Worm (Caenorhabditis elegans): Measurements from ENCODE around the gene dnj-10.
A peak's percentile ranks its signal among the peaks of the same experiment; 100 is the strongest.

Gene dnj-10

ce11 chrIII:8650235-8650817 lies 19.4 kb downstream of the dnj-10 start, which contains the start of gene flp-23 (continued):
- TF ChIP-seq madf-9 (GFP tag; conservative IDR thresholded peaks at IDR 0.05) (0 out of 2 replicates have a peak, but pooled peaks have one; percentile 27), daf-16 (GFP tag; optimal IDR thresholded peaks at IDR 0.05) (peak in 1 of 2 experiments; percentile 18), daf-16 (tag; optimal IDR thresholded peaks at IDR 0.05) (peak; percentile 26), dmd-6 (GFP tag; IDR thresholded peaks at IDR 0.05) (peak; percentile 26; the same call in 1 of the 2 replicates), F26F4.8 (GFP tag; conservative IDR thresholded peaks at IDR 0.05) (peak; percentile 68; the same call in 1 of the 2 replicates), F44E2.7 (GFP tag; IDR thresholded peaks at IDR 0.05) (no peak), lin-39 (tag; optimal IDR thresholded peaks at IDR 0.05) (no peak), vab-7 (GFP tag; IDR thresholded peaks at IDR 0.05) (peak; percentile 67; the same call in 1 of the 2 replicates), aha-1 (tag) (peak; percentile 98), mes-2 (tag; optimal IDR thresholded peaks at IDR 0.05; ENCODE audit: poor library complexity, severe bottlenecking) (peak; percentile 73), madf-5 (GFP tag; IDR thresholded peaks at IDR 0.05) (no peak), hlh-30 (tag; optimal IDR thresholded peaks at IDR 0.05; ENCODE audit: insufficient read depth) (peak; percentile 40), unc-130 (GFP tag; optimal IDR thresholded peaks at IDR 0.05) (peak; percentile 29), pha-4 (GFP tag; IDR thresholded peaks at IDR 0.05) (peak; percentile 52; the same call in 1 of the 2 replicates), pha-4 (tag; optimal IDR thresholded peaks at IDR 0.05) (no peak), attf-4 (tag; optimal IDR thresholded peaks at IDR 0.05) (no peak), F37D6.2 (tag; optimal IDR thresholded peaks at IDR 0.05) (peak; percentile 18), nhr-11 (tag; optimal IDR thresholded peaks at IDR 0.05) (no peak), mxl-2 (GFP tag; conservative IDR thresholded peaks at IDR 0.05) (no peak), ZK337.2 (GFP tag; IDR thresholded peaks at IDR 0.05) (no peak), gei-8 (GFP tag; optimal IDR thresholded peaks at IDR 0.05) (no peak), nhr-237 (tag; optimal IDR thresholded peaks at IDR 0.05) (no peak), arid-1 (GFP tag; conservative IDR thresholded peaks at IDR 0.05) (0 out of 2 replicates have a peak, but pooled peaks have one; percentile 40), nhr-6 (tag; optimal IDR thresholded peaks at IDR 0.05) (no peak), zfp-3 (GFP tag; conservative IDR thresholded peaks at IDR 0.05) (no peak), rbr-2 (tag; optimal IDR thresholded peaks at IDR 0.05) (peak; percentile 35), duxl-1 (tag; optimal IDR thresholded peaks at IDR 0.05; ENCODE audit: poor library complexity) (no peak), lin-1 (GFP tag; IDR thresholded peaks at IDR 0.05) (no peak)

DNA sequence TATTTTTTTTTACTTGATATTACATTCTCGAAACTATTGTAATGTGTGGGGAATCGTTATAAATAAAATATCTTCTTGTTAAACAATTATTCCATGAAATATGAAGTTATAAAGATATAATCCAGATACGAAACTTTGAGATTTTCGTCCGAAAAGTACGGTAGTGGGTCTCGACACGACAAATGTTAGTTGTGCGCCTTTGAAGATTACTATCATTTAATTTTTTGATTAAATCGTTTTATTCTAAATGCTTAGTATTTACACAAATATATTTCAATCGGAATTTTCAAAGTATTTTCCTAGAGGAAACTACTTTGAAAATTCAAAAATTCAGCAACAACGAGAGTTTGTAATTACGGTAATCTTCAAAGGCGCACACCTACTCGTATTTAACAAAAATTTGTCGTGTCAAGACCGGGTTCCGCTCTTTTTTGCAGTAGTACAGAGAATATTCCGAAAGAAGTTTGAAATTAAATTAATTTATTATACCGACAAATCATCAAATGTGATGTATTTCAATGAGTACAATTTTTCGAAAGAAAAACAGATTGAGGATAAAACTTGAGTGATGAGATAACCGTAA lies 21.2 kb downstream of the dnj-10 start:
- TF ChIP-seq T20F7.1 (GFP tag; optimal IDR thresholded peaks at IDR 0.05) (peak; percentile 23), zip-11 (GFP tag; IDR thresholded peaks at IDR 0.05) (no peak), tag-97 (GFP tag; IDR thresholded peaks at IDR 0.05) (no peak), dmd-6 (GFP tag; IDR thresholded peaks at IDR 0.05) (peak; percentile 13; the same call in 1 of the 2 replicates), ZK337.2 (GFP tag; IDR thresholded peaks at IDR 0.05) (no peak), mdt-29 (GFP tag; IDR thresholded peaks at IDR 0.05) (no peak), aha-1 (tag) (no peak), php-3 (GFP tag; IDR thresholded peaks at IDR 0.05) (no peak), hlh-11 (tag; optimal IDR thresholded peaks at IDR 0.05) (no peak), Y48G9A.11 (GFP tag; IDR thresholded peaks at IDR 0.05) (no peak), nhr-77 (tag; optimal IDR thresholded peaks at IDR 0.05) (peak; percentile 7), dmd-9 (GFP tag; IDR thresholded peaks at IDR 0.05) (no peak), ama-1 (optimal IDR thresholded peaks at IDR 0.05) (no peak), nhr-11 (tag; optimal IDR thresholded peaks at IDR 0.05) (no peak), Y75B8A.6 (GFP tag; IDR thresholded peaks at IDR 0.05) (0 out of 2 replicates have a peak, but pooled peaks have one; percentile 6), lir-3 (tag; optimal IDR thresholded peaks at IDR 0.05) (no peak), nhr-237 (tag; optimal IDR thresholded peaks at IDR 0.05) (no peak), lin-39 (tag; optimal IDR thresholded peaks at IDR 0.05) (no peak), lim-7 (GFP tag; IDR thresholded peaks at IDR 0.05) (no peak), ZK546.5 (tag; optimal IDR thresholded peaks at IDR 0.05) (no peak), ctbp-1 (GFP tag; IDR thresholded peaks at IDR 0.05) (no peak), nhr-41 (GFP tag; IDR thresholded peaks at IDR 0.05) (no peak), madf-5 (GFP tag; IDR thresholded peaks at IDR 0.05) (no peak), ztf-7 (tag; optimal IDR thresholded peaks at IDR 0.05) (no peak), rbr-2 (tag; optimal IDR thresholded peaks at IDR 0.05) (no peak), pha-4 (GFP tag; IDR thresholded peaks at IDR 0.05) (no peak), pha-4 (tag; optimal IDR thresholded peaks at IDR 0.05) (no peak), Y5F2A.4 (GFP tag; optimal IDR thresholded peaks at IDR 0.05) (no peak), egl-27 (tag; optimal IDR thresholded peaks at IDR 0.05) (no peak), zfp-3 (GFP tag; conservative IDR thresholded peaks at IDR 0.05) (peak; percentile 84), dve-1 (tag; optimal IDR thresholded peaks at IDR 0.05; ENCODE audit: insufficient read depth) (peak; percentile 19)

All from whole organism, L4 larva.